Fruit fly (Drosophila melanogaster): ENCODE results near the gene GILT1.

- no peak for TF ChIP-seq CG1621 (tag; optimal IDR thresholded peaks at IDR 0.05)
- no peak for TF ChIP-seq Hr39 (GFP tag; optimal IDR thresholded peaks at IDR 0.05)
- no peak for TF ChIP-seq CG11902 (GFP tag; optimal IDR thresholded peaks at IDR 0.05)
- TF ChIP-seq CG3032 (tag; optimal IDR thresholded peaks at IDR 0.05), result no peak
- TF ChIP-seq Met (GFP tag; optimal IDR thresholded peaks at IDR 0.05), result no peak
- TF ChIP-seq Eip75B (GFP tag; optimal IDR thresholded peaks at IDR 0.05), result no peak
- TF ChIP-seq Lpt (GFP tag; optimal IDR thresholded peaks at IDR 0.05), result no peak
- no peak for TF ChIP-seq CG6808 (GFP tag; optimal IDR thresholded peaks at IDR 0.05)
- TF ChIP-seq Blimp-1 (GFP tag; optimal IDR thresholded peaks at IDR 0.05), result no peak
- no peak for TF ChIP-seq svp (GFP tag)
- no peak for TF ChIP-seq CG10669 (GFP tag; optimal IDR thresholded peaks at IDR 0.05)
- no peak for TF ChIP-seq vri (GFP tag; optimal IDR thresholded peaks at IDR 0.05)
These were observed 15.5 kb upstream of the GILT1 start for dm6 chr3R:13417067-13417595.

All from whole organism, prepupa.